Worm (Caenorhabditis elegans): ENCODE results near the gene nhr-154.

- TF ChIP-seq fos-1 (tag; optimal IDR thresholded peaks at IDR 0.05) (no peak), ztf-11 (tag; optimal IDR thresholded peaks at IDR 0.05) (no peak)
Observed at ce11 chrV:12086934-12087333, 14.2 kb upstream of the nhr-154 start, which contains the start of gene gana-1.

All from whole organism, L2 larva.